Worm (Caenorhabditis elegans) whole organism, young adult: ENCODE measurements around the gene F45H10.2.

ENCODE experiments used
- B0035.1 ChIP-seq: sonication (generic microtip); optimal IDR thresholded peaks from 2 replicates; lab custom pipeline; 2016; ENCODE audit warnings: missing genetic modification characterization, mild to moderate bottlenecking, missing compliant biosample characterization, missing genotype, missing genetic modification reagents
- F23B12.7 ChIP-seq: sonication (generic microtip); optimal IDR thresholded peaks from 2 replicates; lab custom pipeline; 2017; ENCODE audit warnings: missing genetic modification characterization, mild to moderate bottlenecking, missing compliant biosample characterization, antibody characterized with exemption, moderate library complexity; ENCODE audit not compliant: insufficient read depth
- F33H1.4 ChIP-seq: fragments of 200-800 bp; sonication (Bioruptor generic); IDR thresholded peaks from 2 replicates; pipeline ENCODE4 v1.3.6; 2022; ENCODE audit warnings: missing genetic modification reagents, missing genetic modification characterization, missing compliant biosample characterization
- F39B2.1 ChIP-seq: fragments of 200-800 bp; sonication (Bioruptor generic); IDR thresholded peaks from 2 replicates; pipeline ENCODE4 v1.3.6; 2022; ENCODE audit warnings: missing genetic modification reagents, missing genetic modification characterization, missing compliant biosample characterization
- F49E8.2 ChIP-seq: sonication (generic microtip); optimal IDR thresholded peaks from 3 replicates; lab custom pipeline; 2017; ENCODE audit warnings: missing genetic modification characterization, mild to moderate bottlenecking, missing compliant biosample characterization, antibody characterized with exemption, moderate library complexity; ENCODE audit not compliant: insufficient read depth
- F52B5.7 ChIP-seq: sonication (generic microtip); optimal IDR thresholded peaks from 2 replicates; lab custom pipeline; 2016; ENCODE audit warnings: mild to moderate bottlenecking, missing genetic modification characterization, missing compliant biosample characterization
- K11D2.4 ChIP-seq: fragments of 200-800 bp; sonication (Bioruptor generic); IDR thresholded peaks from 2 replicates; pipeline ENCODE4 v1.3.6; 2022; ENCODE audit warnings: missing genetic modification reagents, missing genetic modification characterization, missing compliant biosample characterization
- Y67H2A.10 ChIP-seq: fragments of 200-800 bp; sonication (Bioruptor generic); conservative IDR thresholded peaks from 2 replicates; pipeline ENCODE4 v1.3.6; 2022; ENCODE audit warnings: missing genetic modification reagents, missing genetic modification characterization, missing compliant biosample characterization
- bed-1 ChIP-seq: fragments of 200-800 bp; sonication (Bioruptor generic); IDR thresholded peaks from 2 replicates; pipeline ENCODE4 v1.3.6; 2022; ENCODE audit warnings: missing genetic modification reagents, missing genetic modification characterization, missing compliant biosample characterization
- cebp-1 ChIP-seq, 2 experiments: fragments of 200-800 bp in 1 of 2; sonication (Bioruptor generic) in 1 of 2; sonication (generic microtip) in 1 of 2; IDR thresholded peaks in 1 of 2; optimal IDR thresholded peaks in 1 of 2; 2 replicates each; pipeline versions ENCODE4 v1.3.6 to Lab custom; 2017 to 2022; ENCODE audit warnings: missing compliant biosample characterization in 2 of 2, missing genetic modification characterization in 2 of 2, mild to moderate bottlenecking in 1 of 2, missing genetic modification reagents in 1 of 2, moderate library complexity in 1 of 2
- ceh-58 ChIP-seq: fragments of 200-800 bp; sonication (Bioruptor generic); IDR thresholded peaks from 2 replicates; pipeline ENCODE4 v1.3.6; 2022; ENCODE audit warnings: missing genetic modification characterization, missing compliant biosample characterization
- ceh-91 ChIP-seq: fragments of 200-800 bp; sonication (Bioruptor generic); IDR thresholded peaks from 2 replicates; pipeline ENCODE4 v1.3.6; 2022; ENCODE audit warnings: missing genetic modification reagents, missing genetic modification characterization, missing compliant biosample characterization
- dpff-1 ChIP-seq: sonication (generic microtip); optimal IDR thresholded peaks from 2 replicates; lab custom pipeline; 2017; ENCODE audit warnings: mild to moderate bottlenecking, missing genetic modification characterization, missing compliant biosample characterization
- egl-18 ChIP-seq: fragments of 200-800 bp; sonication (Bioruptor generic); IDR thresholded peaks from 2 replicates; pipeline ENCODE4 v1.3.6; 2022; ENCODE audit warnings: missing genetic modification reagents, missing genetic modification characterization, missing compliant biosample characterization
- ekl-4 ChIP-seq: fragments of 200-800 bp; sonication (Bioruptor generic); IDR thresholded peaks from 2 replicates; pipeline ENCODE4 v1.3.6; 2022; ENCODE audit warnings: missing genetic modification reagents, missing genetic modification characterization, missing compliant biosample characterization
- fkh-3 ChIP-seq: sonication (generic microtip); optimal IDR thresholded peaks from 2 replicates; lab custom pipeline; 2016; ENCODE audit warnings: mild to moderate bottlenecking, missing genetic modification characterization, missing compliant biosample characterization
- gei-17 ChIP-seq: fragments of 200-800 bp; sonication (Bioruptor generic); optimal IDR thresholded peaks from 2 replicates; lab custom pipeline; 2018; ENCODE audit warnings: mild to moderate bottlenecking, missing genetic modification characterization, missing compliant biosample characterization
- hlh-26 ChIP-seq: fragments of 200-800 bp; sonication (Bioruptor generic); conservative IDR thresholded peaks from 2 replicates; pipeline ENCODE4 v1.3.6; 2022; ENCODE audit warnings: missing genetic modification reagents, missing genetic modification characterization, missing compliant biosample characterization
- hmg-20 ChIP-seq: fragments of 200-800 bp; sonication (Bioruptor generic); IDR thresholded peaks from 2 replicates; pipeline ENCODE4 v1.3.6; 2022; ENCODE audit warnings: missing genetic modification reagents, missing genetic modification characterization, missing compliant biosample characterization
- hsf-1 ChIP-seq: fragments of 200-800 bp; sonication (Bioruptor generic); IDR thresholded peaks from 2 replicates; pipeline ENCODE4 v1.3.6; 2022; ENCODE audit warnings: missing genetic modification reagents, missing genetic modification characterization, missing compliant biosample characterization
- lin-35 ChIP-seq, 3 experiments: fragments of 150-350 bp in 2 of 3; sonication (generic microtip) in 1 of 3; optimal IDR thresholded peaks; 2 replicates each; lab custom pipeline; 2014 to 2018; ENCODE audit warnings: missing biosample characterization in 3 of 3, missing genetic modification characterization in 3 of 3, missing genetic modification reagents in 3 of 3
- lsl-1 ChIP-seq: fragments of 200-800 bp; sonication (Bioruptor generic); optimal IDR thresholded peaks from 2 replicates; lab custom pipeline; 2018; ENCODE audit warnings: mild to moderate bottlenecking, missing genetic modification characterization, moderate library complexity, missing compliant biosample characterization
- lsy-27 ChIP-seq: sonication (generic microtip); optimal IDR thresholded peaks from 2 replicates; lab custom pipeline; 2017; ENCODE audit warnings: missing genetic modification characterization, mild to moderate bottlenecking, missing compliant biosample characterization, antibody characterized with exemption, missing genotype, borderline replicate concordance; ENCODE audit not compliant: insufficient read depth
- madf-3 ChIP-seq: fragments of 200-800 bp; sonication (Bioruptor generic); IDR thresholded peaks from 2 replicates; pipeline ENCODE4 v1.3.6; 2022; ENCODE audit warnings: missing genetic modification reagents, missing genetic modification characterization, missing compliant biosample characterization
- madf-8 ChIP-seq: fragments of 200-800 bp; sonication (Bioruptor generic); conservative IDR thresholded peaks from 2 replicates; pipeline ENCODE4 v1.3.6; 2022; ENCODE audit warnings: missing genetic modification reagents, missing genetic modification characterization, missing compliant biosample characterization
- nhr-27 ChIP-seq: fragments of 200-800 bp; sonication (Bioruptor generic); optimal IDR thresholded peaks from 2 replicates; lab custom pipeline; 2018; ENCODE audit warnings: mild to moderate bottlenecking, missing genetic modification characterization, moderate library complexity, missing compliant biosample characterization
- nhr-80 ChIP-seq: sonication (generic microtip); optimal IDR thresholded peaks from 2 replicates; lab custom pipeline; 2016; ENCODE audit warnings: missing genetic modification characterization, missing compliant biosample characterization
- pbrm-1 ChIP-seq: fragments of 200-800 bp; sonication (Bioruptor generic); IDR thresholded peaks from 2 replicates; pipeline ENCODE4 v1.3.6; 2022; ENCODE audit warnings: missing genetic modification reagents, missing genetic modification characterization, missing compliant biosample characterization
- rcor-1 ChIP-seq: fragments of 200-800 bp; sonication (Bioruptor generic); IDR thresholded peaks from 2 replicates; pipeline ENCODE4 v1.3.6; 2022; ENCODE audit warnings: missing genetic modification reagents, missing genetic modification characterization, missing compliant biosample characterization
- rec-8 ChIP-seq, 2 experiments: sonication (generic microtip); optimal IDR thresholded peaks; 2 replicates each; lab custom pipeline; 2016; ENCODE audit warnings: mild to moderate bottlenecking in 2 of 2, missing genetic modification characterization in 2 of 2, missing genetic modification reagents in 2 of 2, missing genotype in 2 of 2, missing biosample characterization in 1 of 2, missing compliant biosample characterization in 1 of 2, moderate library complexity in 1 of 2
- sptf-2 ChIP-seq: fragments of 200-800 bp; sonication (Bioruptor generic); optimal IDR thresholded peaks from 2 replicates; lab custom pipeline; 2018; ENCODE audit warnings: mild to moderate bottlenecking, missing genetic modification characterization, missing compliant biosample characterization
- tbp1 ChIP-seq: fragments of 200-800 bp; sonication (Bioruptor generic); optimal IDR thresholded peaks from 2 replicates; lab custom pipeline; 2018; ENCODE audit warnings: mild to moderate bottlenecking, missing genetic modification characterization, missing compliant biosample characterization
- tbx-9 ChIP-seq: sonication (generic microtip); optimal IDR thresholded peaks from 2 replicates; lab custom pipeline; 2016; ENCODE audit warnings: borderline replicate concordance, missing genetic modification characterization, inconsistent platforms, missing compliant biosample characterization
- zfh-2 ChIP-seq: fragments of 200-800 bp; sonication (Bioruptor generic); conservative IDR thresholded peaks from 2 replicates; pipeline ENCODE4 v1.3.6; 2022; ENCODE audit warnings: missing genetic modification reagents, missing genetic modification characterization, missing compliant biosample characterization
- ztf-3 ChIP-seq: fragments of 200-800 bp; sonication (Bioruptor generic); optimal IDR thresholded peaks from 2 replicates; lab custom pipeline; 2018; ENCODE audit warnings: mild to moderate bottlenecking, missing genetic modification characterization, missing compliant biosample characterization

F45H10.2 gene

ce11 chrII:13517600-13517999, 24.8 kb upstream of the F45H10.2 start, which contains the start of gene sre-45:
Gene sre-45, plus strand, starts transcription at chrII:13517900.
- TF ChIP-seq F39B2.1 (GFP tag; lab: Robert Waterston, UW) = no peak

ce11 chrII:13515813-13516212, 23.0 kb upstream of the F45H10.2 start:
- no peak for TF ChIP-seq B0035.1
- TF ChIP-seq zfh-2 (GFP tag; lab: Robert Waterston, UW) = peak; percentile 55; the same call in 1 of the 2 replicates
- TF ChIP-seq cebp-1 (GFP tag; IDR thresholded peaks at IDR 0.05; lab: Robert Waterston, UW) = no peak
- TF ChIP-seq cebp-1 (tag; optimal IDR thresholded peaks at IDR 0.05; lab: Kevin White, UChicago) = no peak

DNA sequence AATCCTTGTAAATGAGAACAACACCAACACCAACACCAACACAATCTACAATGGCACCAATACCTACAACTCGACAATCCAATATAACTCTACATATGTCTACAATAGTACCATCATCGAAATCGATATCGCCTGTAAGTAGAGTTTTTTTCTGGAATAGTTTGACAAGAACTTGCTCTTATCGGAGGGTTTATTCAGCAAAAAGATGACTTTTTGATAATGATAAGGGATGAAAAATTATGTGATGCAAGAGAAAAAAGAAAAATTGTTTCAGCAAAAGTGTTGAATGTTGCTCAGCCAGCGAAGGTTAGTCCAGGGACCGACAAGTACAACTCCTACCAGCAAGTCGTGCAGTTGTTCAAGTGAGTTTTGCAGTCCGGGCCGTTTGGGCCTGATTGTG, 15.8 kb upstream of the F45H10.2 start:
- TF ChIP-seq nhr-80 (tag; lab: Kevin White, UChicago) (peak; percentile 42), Y67H2A.10 (GFP tag; lab: Robert Waterston, UW) (no peak)

ce11 chrII:13507535-13507934, 14.7 kb upstream of the F45H10.2 start, which contains the start of gene nep-17:
Gene nep-17, plus strand, starts transcription at chrII:13507819.
- TF ChIP-seq sptf-2 (GFP tag; lab: Kevin White, UChicago) = no peak
- TF ChIP-seq madf-8 (GFP tag; lab: Robert Waterston, UW) = no peak
- peak; percentile 68 for TF ChIP-seq nhr-80 (tag; lab: Kevin White, UChicago)
- TF ChIP-seq ceh-91 (GFP tag; lab: Robert Waterston, UW) = no peak
- no peak for TF ChIP-seq madf-3 (GFP tag; lab: Robert Waterston, UW)
- TF ChIP-seq lsl-1 (GFP tag; lab: Kevin White, UChicago) = no peak
- no peak for TF ChIP-seq bed-1 (GFP tag; lab: Robert Waterston, UW)
- TF ChIP-seq fkh-3 = no peak
- TF ChIP-seq, all 124 proteins: peak for 1

- TF ChIP-seq F33H1.4 (GFP tag; lab: Robert Waterston, UW) (no peak), nhr-80 (tag; lab: Kevin White, UChicago) (peak; percentile 9), gei-17 (GFP tag; lab: Kevin White, UChicago) (no peak)
Measured at ce11 chrII:13505977-13506568, 13.2 kb upstream of the F45H10.2 start.

DNA sequence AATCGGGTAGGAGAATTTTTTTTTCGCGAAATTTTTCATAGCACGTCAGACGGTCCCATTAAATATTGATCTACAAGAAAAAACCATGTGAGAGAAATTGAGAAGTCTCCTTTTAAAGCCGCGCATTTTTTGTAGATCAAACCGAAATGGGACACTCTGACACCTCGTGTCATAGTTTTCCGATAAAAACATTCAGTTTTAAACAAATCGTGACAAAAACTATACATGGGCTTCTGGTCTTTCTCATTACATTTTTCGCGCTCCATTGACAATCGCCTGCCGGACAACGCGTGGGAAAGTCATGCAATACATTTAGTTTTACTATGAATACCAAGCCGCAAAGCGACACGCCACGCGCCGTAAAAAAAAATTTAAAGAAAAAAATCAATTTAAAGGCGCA, 12.5 kb upstream of the F45H10.2 start:
- TF ChIP-seq tbp1 (GFP tag; lab: Kevin White, UChicago) (no peak), egl-18 (GFP tag; lab: Robert Waterston, UW) (no peak), F39B2.1 (GFP tag; lab: Robert Waterston, UW) (no peak), hlh-26 (GFP tag; lab: Robert Waterston, UW) (no peak), ztf-3 (GFP tag; lab: Kevin White, UChicago) (no peak)
- TF ChIP-seq, all 124 proteins: peak for 0

- TF ChIP-seq dpff-1 (no peak), tbx-9 (tag; lab: Kevin White, UChicago) (no peak), ekl-4 (GFP tag; lab: Robert Waterston, UW) (no peak), nhr-27 (tag; lab: Kevin White, UChicago) (no peak), rec-8 (tag; optimal IDR thresholded peaks at IDR 0.05; lab: Kevin White, UChicago) (no peak), F52B5.7 (tag; lab: Kevin White, UChicago) (no peak), rcor-1 (no peak), hmg-20 (no peak), hsf-1 (GFP tag; lab: Robert Waterston, UW) (no peak), lin-35 (GFP tag; optimal IDR thresholded peaks at IDR 0.05; lab: Kevin White, UChicago) (no peak), Y67H2A.10 (GFP tag; lab: Robert Waterston, UW) (no peak), F23B12.7 (tag; lab: Kevin White, UChicago) (no peak), pbrm-1 (GFP tag; lab: Robert Waterston, UW) (no peak), hlh-26 (GFP tag; lab: Robert Waterston, UW) (no peak), ceh-58 (no peak), F49E8.2 (tag; lab: Kevin White, UChicago) (no peak), K11D2.4 (no peak), lsy-27 (tag; lab: Kevin White, UChicago) (no peak)
Measured at ce11 chrII:13503653-13504052, 10.8 kb upstream of the F45H10.2 start, which contains the start of gene F54F11.1. Gene F54F11.1, plus strand, starts transcription at chrII:13503953.
